Fruit fly (Drosophila melanogaster) whole organism, prepupa: ENCODE measurements around the gene CG7148.
A peak's percentile ranks its signal among the peaks of the same experiment; 100 is the strongest.

Experiments used
- CG10631 ChIP-seq: fragments of 200-800 bp; sonication (Bioruptor generic); optimal IDR thresholded peaks from 2 replicates; lab custom pipeline; 2016; ENCODE audit warnings: missing biosample characterization, missing genetic modification characterization
- CG10669 ChIP-seq: fragments of 200-800 bp; sonication (Bioruptor generic); optimal IDR thresholded peaks from 3 replicates; lab custom pipeline; 2018; ENCODE audit warnings: missing biosample characterization, mild to moderate bottlenecking, missing genetic modification characterization, moderate library complexity
- CG11294 ChIP-seq: fragments of 200-800 bp; sonication (Bioruptor generic); IDR thresholded peaks from 2 replicates; pipeline ENCODE4 v1.3.6; 2022; ENCODE audit warnings: missing biosample characterization, missing genetic modification characterization
- CG11762 ChIP-seq: fragments of 200-800 bp; sonication (Bioruptor generic); optimal IDR thresholded peaks from 3 replicates; lab custom pipeline; 2016; ENCODE audit warnings: missing biosample characterization, missing genetic modification characterization; ENCODE audit not compliant: insufficient read depth
- CG11902 ChIP-seq: fragments of 200-800 bp; sonication (Bioruptor generic); optimal IDR thresholded peaks from 3 replicates; lab custom pipeline; 2016; ENCODE audit warnings: missing biosample characterization, missing genetic modification characterization
- CG15336 ChIP-seq: fragments of 200-800 bp; sonication (Bioruptor generic); IDR thresholded peaks from 2 replicates; pipeline ENCODE4 v1.3.6; 2022; ENCODE audit warnings: missing biosample characterization, missing genetic modification characterization
- CG1621 ChIP-seq: fragments of 200-800 bp; sonication (Bioruptor generic); optimal IDR thresholded peaks from 3 replicates; lab custom pipeline; 2018; ENCODE audit warnings: missing biosample characterization, mild to moderate bottlenecking, missing genetic modification characterization
- CG16779 ChIP-seq: fragments of 200-800 bp; sonication (Bioruptor generic); optimal IDR thresholded peaks from 3 replicates; lab custom pipeline; 2017; ENCODE audit warnings: missing biosample characterization, mild to moderate bottlenecking, missing genetic modification characterization
- CG3032 ChIP-seq: fragments of 200-800 bp; optimal IDR thresholded peaks from 2 replicates; lab custom pipeline; 2019; ENCODE audit warnings: missing biosample characterization, mild to moderate bottlenecking, missing genetic modification characterization, moderate library complexity
- CG31627 ChIP-seq: fragments of 200-800 bp; sonication (Bioruptor generic); optimal IDR thresholded peaks from 3 replicates; lab custom pipeline; 2016; ENCODE audit warnings: missing biosample characterization, missing genetic modification characterization
- CG32006 ChIP-seq: fragments of 200-800 bp; sonication (Bioruptor generic); optimal IDR thresholded peaks from 3 replicates; lab custom pipeline; 2017; ENCODE audit warnings: missing biosample characterization, mild to moderate bottlenecking, missing genetic modification characterization
- CG3919 ChIP-seq: fragments of 200-800 bp; sonication (Bioruptor generic); optimal IDR thresholded peaks from 3 replicates; lab custom pipeline; 2016; ENCODE audit warnings: missing biosample characterization, missing genetic modification characterization
- CG4318 ChIP-seq: fragments of 200-800 bp; sonication (Bioruptor generic); optimal IDR thresholded peaks from 3 replicates; lab custom pipeline; 2017; ENCODE audit warnings: missing biosample characterization, mild to moderate bottlenecking, missing genetic modification characterization
- CG6163 ChIP-seq: fragments of 200-800 bp; sonication (Bioruptor generic); IDR thresholded peaks from 3 replicates; pipeline ENCODE4 v1.3.6; 2022; ENCODE audit warnings: missing biosample characterization, missing genetic modification characterization
- CG6276 ChIP-seq: fragments of 200-800 bp; sonication (Bioruptor generic); optimal IDR thresholded peaks from 2 replicates; lab custom pipeline; 2017; ENCODE audit warnings: missing biosample characterization, mild to moderate bottlenecking, missing genetic modification characterization
- CG7368 ChIP-seq: fragments of 200-800 bp; sonication (Bioruptor generic); optimal IDR thresholded peaks from 3 replicates; lab custom pipeline; 2016; ENCODE audit warnings: missing biosample characterization, missing genetic modification characterization
- CG8119 ChIP-seq: fragments of 200-800 bp; sonication (Bioruptor generic); IDR thresholded peaks from 3 replicates; pipeline ENCODE4 v1.3.6; 2022; ENCODE audit warnings: missing biosample characterization, missing genetic modification characterization
- CG8319 ChIP-seq: fragments of 200-800 bp; sonication (Bioruptor generic); optimal IDR thresholded peaks from 3 replicates; lab custom pipeline; 2016; ENCODE audit warnings: missing biosample characterization, missing genetic modification characterization
- CG8632 ChIP-seq: fragments of 200-800 bp; sonication (Bioruptor generic); optimal IDR thresholded peaks from 3 replicates; lab custom pipeline; 2016; ENCODE audit warnings: missing biosample characterization, missing genetic modification characterization
- CG9139 ChIP-seq: fragments of 200-800 bp; sonication (Bioruptor generic); optimal IDR thresholded peaks from 3 replicates; lab custom pipeline; 2017; ENCODE audit warnings: missing biosample characterization, mild to moderate bottlenecking, missing genetic modification characterization
- Eip75B ChIP-seq: fragments of 200-800 bp; sonication (Bioruptor generic); optimal IDR thresholded peaks from 3 replicates; lab custom pipeline; 2016; ENCODE audit warnings: missing biosample characterization, missing genetic modification characterization
- Eip78C ChIP-seq: fragments of 200-800 bp; sonication (Bioruptor generic); peaks from one replicate; lab custom pipeline; 2016; ENCODE audit warnings: missing biosample characterization, missing genetic modification characterization
- Eip93F ChIP-seq: fragments of 200-800 bp; sonication (Bioruptor generic); optimal IDR thresholded peaks from 2 replicates; lab custom pipeline; 2016; ENCODE audit warnings: missing biosample characterization, mild to moderate bottlenecking, missing genetic modification characterization
- Ets21C ChIP-seq: fragments of 200-800 bp; sonication (Bioruptor generic); optimal IDR thresholded peaks from 3 replicates; lab custom pipeline; 2016; ENCODE audit warnings: missing biosample characterization, missing genetic modification characterization
- Ets96B ChIP-seq: fragments of 200-800 bp; optimal IDR thresholded peaks from 2 replicates; lab custom pipeline; 2019; ENCODE audit warnings: missing biosample characterization, mild to moderate bottlenecking, missing genetic modification characterization, moderate library complexity
- Hr38 ChIP-seq: sonication (Bioruptor generic); optimal IDR thresholded peaks from 2 replicates; lab custom pipeline; 2016; ENCODE audit warnings: missing biosample characterization, missing genetic modification characterization
- Hr39 ChIP-seq: fragments of 200-800 bp; sonication (Bioruptor generic); optimal IDR thresholded peaks from 2 replicates; lab custom pipeline; 2016; ENCODE audit warnings: missing biosample characterization, missing genetic modification characterization
- Hr4 ChIP-seq: fragments of 200-800 bp; sonication (Bioruptor generic); optimal IDR thresholded peaks from 3 replicates; lab custom pipeline; 2016; ENCODE audit warnings: missing biosample characterization, missing genetic modification characterization
- Lpt ChIP-seq: fragments of 200-800 bp; sonication (Bioruptor generic); optimal IDR thresholded peaks from 3 replicates; lab custom pipeline; 2016; ENCODE audit warnings: missing biosample characterization, missing genetic modification characterization
- Smox ChIP-seq: fragments of 200-800 bp; sonication (Bioruptor generic); optimal IDR thresholded peaks from 3 replicates; lab custom pipeline; 2016; ENCODE audit warnings: missing biosample characterization, missing genetic modification characterization
- Sox102F ChIP-seq: fragments of 200-800 bp; sonication (Bioruptor generic); optimal IDR thresholded peaks from 2 replicates; lab custom pipeline; 2016; ENCODE audit warnings: missing biosample characterization, mild to moderate bottlenecking, missing genetic modification characterization
- Sox14 ChIP-seq: fragments of 200-800 bp; sonication (Bioruptor generic); optimal IDR thresholded peaks from 3 replicates; lab custom pipeline; 2016; ENCODE audit warnings: missing biosample characterization, missing genetic modification characterization
- acj6 ChIP-seq: fragments of 200-800 bp; sonication (Bioruptor generic); optimal IDR thresholded peaks from 3 replicates; lab custom pipeline; 2016; ENCODE audit warnings: missing biosample characterization, missing genetic modification characterization
- cyc ChIP-seq: fragments of 200-800 bp; sonication (Bioruptor generic); optimal IDR thresholded peaks from 3 replicates; lab custom pipeline; 2016; ENCODE audit warnings: missing biosample characterization, missing genetic modification characterization
- dac ChIP-seq: fragments of 200-800 bp; sonication (Bioruptor generic); optimal IDR thresholded peaks from 2 replicates; lab custom pipeline; 2017; ENCODE audit warnings: missing biosample characterization, mild to moderate bottlenecking, missing genetic modification characterization
- dsx ChIP-seq: fragments of 200-800 bp; optimal IDR thresholded peaks from 3 replicates; lab custom pipeline; 2019; ENCODE audit warnings: missing biosample characterization, mild to moderate bottlenecking, missing genetic modification characterization, moderate library complexity; ENCODE audit not compliant: poor library complexity, severe bottlenecking
- eg ChIP-seq: fragments of 200-800 bp; sonication (Bioruptor generic); IDR thresholded peaks from 3 replicates; pipeline ENCODE4 v1.3.6; 2022; ENCODE audit warnings: missing biosample characterization, missing genetic modification characterization
- esn ChIP-seq: fragments of 200-800 bp; sonication (Bioruptor generic); optimal IDR thresholded peaks from 2 replicates; lab custom pipeline; 2016; ENCODE audit warnings: missing biosample characterization, mild to moderate bottlenecking, missing genetic modification characterization, moderate library complexity
- fd59A ChIP-seq: fragments of 200-800 bp; sonication (Bioruptor generic); optimal IDR thresholded peaks from 2 replicates; lab custom pipeline; 2017; ENCODE audit warnings: missing biosample characterization, mild to moderate bottlenecking, missing genetic modification characterization, missing genetic modification reagents
- fd85E ChIP-seq: fragments of 200-800 bp; sonication (Bioruptor generic); optimal IDR thresholded peaks from 3 replicates; lab custom pipeline; 2016; ENCODE audit warnings: missing biosample characterization, missing genetic modification characterization
- fkh ChIP-seq: fragments of 200-800 bp; sonication (Bioruptor generic); optimal IDR thresholded peaks from 3 replicates; lab custom pipeline; 2017; ENCODE audit warnings: missing biosample characterization, mild to moderate bottlenecking, missing genetic modification characterization, moderate library complexity
- lz ChIP-seq: fragments of 200-800 bp; sonication (Bioruptor generic); optimal IDR thresholded peaks from 3 replicates; lab custom pipeline; 2016; ENCODE audit warnings: missing biosample characterization, missing genetic modification characterization
- net ChIP-seq: fragments of 200-800 bp; sonication (Bioruptor generic); optimal IDR thresholded peaks from 3 replicates; lab custom pipeline; 2016; ENCODE audit warnings: missing biosample characterization, missing genetic modification characterization
- pdm3 ChIP-seq: fragments of 200-800 bp; sonication (Bioruptor generic); optimal IDR thresholded peaks from 3 replicates; lab custom pipeline; 2016; ENCODE audit warnings: missing biosample characterization, missing genetic modification characterization
- spab ChIP-seq: fragments of 200-800 bp; sonication (Bioruptor generic); optimal IDR thresholded peaks from 2 replicates; lab custom pipeline; 2017; ENCODE audit warnings: missing biosample characterization, mild to moderate bottlenecking, missing genetic modification characterization, missing genetic modification reagents
- topi ChIP-seq: fragments of 200-800 bp; sonication (Bioruptor generic); optimal IDR thresholded peaks from 3 replicates; lab custom pipeline; 2016; ENCODE audit warnings: missing biosample characterization, missing genetic modification characterization
- vri ChIP-seq: fragments of 200-800 bp; sonication (Bioruptor generic); optimal IDR thresholded peaks from 3 replicates; lab custom pipeline; 2016; ENCODE audit warnings: missing biosample characterization, mild to moderate bottlenecking, missing genetic modification characterization

CG7148 gene

dm6 chr3L:21843307-21843706, 11.3 kb upstream of the CG7148 start:
- TF ChIP-seq CG6163 (GFP tag; lab: Robert Waterston, UW) (0 out of 3 replicates have a peak, but pooled peaks have one; percentile 9), topi (GFP tag; lab: Kevin White, UChicago) (no peak), dsx (GFP tag; lab: Kevin White, UChicago) (no peak), dac (GFP tag; lab: Kevin White, UChicago) (no peak), Eip75B (no peak), CG31627 (no peak), CG32006 (GFP tag; lab: Kevin White, UChicago) (no peak), CG16779 (tag; lab: Kevin White, UChicago) (no peak), CG9139 (GFP tag; lab: Kevin White, UChicago) (no peak), fd85E (GFP tag; lab: Kevin White, UChicago) (no peak), CG4318 (GFP tag; lab: Kevin White, UChicago) (no peak), Hr4 (GFP tag; lab: Kevin White, UChicago) (no peak), lz (GFP tag; lab: Kevin White, UChicago) (no peak), Eip78C (GFP tag; lab: Kevin White, UChicago) (peak; percentile 33), eg (GFP tag; lab: Robert Waterston, UW) (peak; percentile 11; the same call in 1 of the 3 replicates), CG8319 (no peak), CG15336 (no peak), fd59A (no peak), CG11902 (GFP tag; lab: Kevin White, UChicago) (no peak), CG8119 (GFP tag; lab: Robert Waterston, UW) (no peak)

DNA sequence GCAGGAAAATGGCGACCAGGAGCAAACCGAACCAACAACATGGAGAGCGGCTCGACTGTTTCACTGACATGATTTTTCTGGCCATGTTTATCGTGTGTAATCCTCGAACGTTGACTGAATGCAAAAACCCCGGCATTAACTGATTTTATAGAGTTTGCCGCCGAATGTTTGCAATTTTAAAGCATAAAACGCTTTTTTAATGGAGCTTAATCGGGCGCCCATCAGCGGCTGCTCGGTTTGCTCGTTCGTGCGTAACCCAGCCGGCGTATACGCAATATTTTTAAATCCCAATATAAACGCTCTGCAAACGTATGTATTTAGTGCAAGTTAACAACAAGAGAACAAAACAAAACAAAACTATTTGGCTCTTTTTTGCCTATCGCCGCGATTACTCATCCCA, 10.2 kb upstream of the CG7148 start, which contains the start of gene CG14563:
Gene CG14563, minus strand, starts transcription at position 101 of the 400 bp plus-strand sequence.
- TF ChIP-seq eg (GFP tag; lab: Robert Waterston, UW): no peak
- TF ChIP-seq net (GFP tag; lab: Kevin White, UChicago): no peak
- no peak for TF ChIP-seq Ets96B (tag; lab: Kevin White, UChicago)
- no peak for TF ChIP-seq Lpt (GFP tag; lab: Kevin White, UChicago)
- TF ChIP-seq Sox102F (GFP tag; lab: Kevin White, UChicago): no peak
- TF ChIP-seq CG31627: no peak
- no peak for TF ChIP-seq fkh (GFP tag; lab: Kevin White, UChicago)
- no peak for TF ChIP-seq CG3032 (tag; lab: Kevin White, UChicago)
- no peak for TF ChIP-seq CG6163 (GFP tag; lab: Robert Waterston, UW)
- TF ChIP-seq fd85E (GFP tag; lab: Kevin White, UChicago): no peak
- no peak for TF ChIP-seq CG8632 (GFP tag; lab: Kevin White, UChicago)
- no peak for TF ChIP-seq CG11902 (GFP tag; lab: Kevin White, UChicago)
- TF ChIP-seq spab (GFP tag; lab: Kevin White, UChicago): no peak
- no peak for TF ChIP-seq CG3919 (GFP tag; lab: Kevin White, UChicago)

- TF ChIP-seq vri (GFP tag; lab: Kevin White, UChicago): peak; percentile 85
- no peak for TF ChIP-seq Lpt (GFP tag; lab: Kevin White, UChicago)
- no peak for TF ChIP-seq CG6276 (GFP tag; lab: Kevin White, UChicago)
- TF ChIP-seq CG10631: no peak
- 0 out of 2 replicates have a peak, but pooled peaks have one; percentile 10 for TF ChIP-seq CG11294 (GFP tag; lab: Robert Waterston, UW)
- TF ChIP-seq cyc (GFP tag; lab: Kevin White, UChicago): peak; percentile 25
- no peak for TF ChIP-seq esn (GFP tag; lab: Kevin White, UChicago)
- TF ChIP-seq dsx (GFP tag; lab: Kevin White, UChicago): peak; percentile 74
- TF ChIP-seq fd85E (GFP tag; lab: Kevin White, UChicago): no peak
- TF ChIP-seq CG10669 (GFP tag; lab: Kevin White, UChicago): no peak
- TF ChIP-seq CG11762 (GFP tag; lab: Kevin White, UChicago): no peak
- TF ChIP-seq Ets21C (GFP tag; lab: Kevin White, UChicago): no peak
- no peak for TF ChIP-seq Hr38 (GFP tag; lab: Kevin White, UChicago)
- TF ChIP-seq Smox (GFP tag; lab: Kevin White, UChicago): no peak
- no peak for TF ChIP-seq CG31627
- no peak for TF ChIP-seq acj6 (GFP tag; lab: Kevin White, UChicago)
- TF ChIP-seq CG3032 (tag; lab: Kevin White, UChicago): peak; percentile 11
- TF ChIP-seq Eip93F (GFP tag; lab: Kevin White, UChicago): no peak
- TF ChIP-seq CG1621 (tag; lab: Kevin White, UChicago): peak; percentile 65
- TF ChIP-seq CG6163 (GFP tag; lab: Robert Waterston, UW): peak; percentile 47; the same call in 1 of the 3 replicates
- TF ChIP-seq Sox14 (GFP tag; lab: Kevin White, UChicago): peak; percentile 45
- TF ChIP-seq eg (GFP tag; lab: Robert Waterston, UW): peak; percentile 66; the same call in 2 of the 3 replicates
- no peak for TF ChIP-seq CG7368 (GFP tag; lab: Kevin White, UChicago)
- TF ChIP-seq fkh (GFP tag; lab: Kevin White, UChicago): peak; percentile 25
- no peak for TF ChIP-seq Hr39 (GFP tag; lab: Kevin White, UChicago)
- TF ChIP-seq fd59A: no peak
- TF ChIP-seq pdm3 (GFP tag; lab: Kevin White, UChicago): no peak
- peak; percentile 10 for TF ChIP-seq CG3919 (GFP tag; lab: Kevin White, UChicago)
Measured at dm6 chr3L:21841079-21841478, 9.0 kb upstream of the CG7148 start, which contains the start of gene P5CDh1. TSS of gene P5CDh1 (minus strand) at chr3L:21841356.
